Fruit fly (Drosophila melanogaster): ENCODE data around the gene CG13983.
A peak's percentile ranks its signal among the peaks of the same experiment; 100 is the strongest.

The CG13983 gene

dm6 chr2L:6242026-6242425 lies 22.3 kb downstream of the CG13983 start:
- no peak for TF ChIP-seq Sox102F (GFP tag; optimal IDR thresholded peaks at IDR 0.05)
- TF ChIP-seq CG4318 (GFP tag; optimal IDR thresholded peaks at IDR 0.05), result no peak
- no peak for TF ChIP-seq spab (GFP tag; optimal IDR thresholded peaks at IDR 0.05)
- no peak for TF ChIP-seq Hr39 (GFP tag; optimal IDR thresholded peaks at IDR 0.05)
- TF ChIP-seq CG3032 (tag; optimal IDR thresholded peaks at IDR 0.05), result no peak

dm6 chr2L:6241037-6241436 lies 23.3 kb downstream of the CG13983 start:
- TF ChIP-seq fd85E (GFP tag; optimal IDR thresholded peaks at IDR 0.05) (no peak), esn (GFP tag; optimal IDR thresholded peaks at IDR 0.05) (no peak), Eip78C (GFP tag) (no peak), CG6276 (GFP tag; optimal IDR thresholded peaks at IDR 0.05) (no peak), Eip93F (GFP tag; optimal IDR thresholded peaks at IDR 0.05) (no peak), Met (GFP tag; optimal IDR thresholded peaks at IDR 0.05) (no peak)

dm6 chr2L:6239286-6239685 lies 25.0 kb downstream of the CG13983 start:
- TF ChIP-seq svp (GFP tag) (peak; percentile 13), CG6854 (GFP tag; optimal IDR thresholded peaks at IDR 0.05) (no peak), CG32006 (GFP tag; optimal IDR thresholded peaks at IDR 0.05) (peak; percentile 0), Eip78C (GFP tag) (peak; percentile 18)

- no peak for TF ChIP-seq CG7368 (GFP tag; optimal IDR thresholded peaks at IDR 0.05)
- no peak for TF ChIP-seq CG10631 (GFP tag; optimal IDR thresholded peaks at IDR 0.05)
- TF ChIP-seq CG11902 (GFP tag; optimal IDR thresholded peaks at IDR 0.05), result no peak
- no peak for TF ChIP-seq CG31627 (GFP tag; optimal IDR thresholded peaks at IDR 0.05)
- peak; percentile 1 for TF ChIP-seq svp (GFP tag)
Measured at dm6 chr2L:6236426-6236825, 27.9 kb downstream of the CG13983 start.

dm6 chr2L:6229181-6229755 lies 35.0 kb downstream of the CG13983 start:
- no peak for TF ChIP-seq Eip93F (GFP tag; optimal IDR thresholded peaks at IDR 0.05)

dm6 chr2L:6228532-6228931 lies 35.8 kb downstream of the CG13983 start:
- no peak for TF ChIP-seq CG11294 (GFP tag; IDR thresholded peaks at IDR 0.05)
- TF ChIP-seq CG10631 (GFP tag; optimal IDR thresholded peaks at IDR 0.05), result no peak
- no peak for TF ChIP-seq CG11762 (GFP tag; optimal IDR thresholded peaks at IDR 0.05; ENCODE audit: insufficient read depth)
- TF ChIP-seq svp (GFP tag), result no peak
- no peak for TF ChIP-seq Lpt (GFP tag; optimal IDR thresholded peaks at IDR 0.05)
- no peak for TF ChIP-seq vri (GFP tag; optimal IDR thresholded peaks at IDR 0.05)
- TF ChIP-seq Sox15 (GFP tag; optimal IDR thresholded peaks at IDR 0.05), result no peak
- no peak for TF ChIP-seq cyc (GFP tag; optimal IDR thresholded peaks at IDR 0.05)
- TF ChIP-seq OdsH (GFP tag; optimal IDR thresholded peaks at IDR 0.05), result no peak
- TF ChIP-seq achi (GFP tag; optimal IDR thresholded peaks at IDR 0.05), result no peak
- TF ChIP-seq CG34406 (GFP tag; optimal IDR thresholded peaks at IDR 0.05), result no peak

- TF ChIP-seq vri (GFP tag; optimal IDR thresholded peaks at IDR 0.05), result peak; percentile 20
- TF ChIP-seq Eip93F (GFP tag; optimal IDR thresholded peaks at IDR 0.05), result no peak
- no peak for TF ChIP-seq CG34406 (GFP tag; optimal IDR thresholded peaks at IDR 0.05)
- no peak for TF ChIP-seq Eip78C (GFP tag)
Measured at dm6 chr2L:6224803-6225202, 39.5 kb downstream of the CG13983 start, which contains the start of gene Ugt37B1. Gene Ugt37B1, plus strand, starts transcription at chr2L:6225048.

dm6 chr2L:6224202-6224601 lies 40.1 kb downstream of the CG13983 start:
- no peak for TF ChIP-seq CG1621 (tag; optimal IDR thresholded peaks at IDR 0.05)
- no peak for TF ChIP-seq fd85E (GFP tag; optimal IDR thresholded peaks at IDR 0.05)
- no peak for TF ChIP-seq CG4318 (GFP tag; optimal IDR thresholded peaks at IDR 0.05)
- TF ChIP-seq CG6808 (GFP tag; optimal IDR thresholded peaks at IDR 0.05), result no peak
